Fruit fly (Drosophila melanogaster): ENCODE results near the gene sov.
A peak's percentile ranks its signal among the peaks of the same experiment; 100 is the strongest.

sov gene

dm6 chrX:6770924-6771323, 14.8 kb downstream of the sov start, which contains the start of gene Coq7 (continued):
- TF ChIP-seq Lim3 (GFP tag; IDR thresholded peaks at IDR 0.05), result peak; percentile 51; the same call in 1 of the 2 replicates
- TF ChIP-seq CG18476 (GFP tag; optimal IDR thresholded peaks at IDR 0.05), result peak; percentile 52
- 0 out of 3 replicates have a peak, but pooled peaks have one; percentile 10 for TF ChIP-seq z (GFP tag; IDR thresholded peaks at IDR 0.05)
- peak; percentile 87 for TF ChIP-seq chm (GFP tag; IDR thresholded peaks at IDR 0.05)
- peak; percentile 98 for TF ChIP-seq CG16813 (GFP tag; IDR thresholded peaks at IDR 0.05; ENCODE audit: partially characterized antibody)
- TF ChIP-seq ci (GFP tag; IDR thresholded peaks at IDR 0.05), result peak; percentile 95
- TF ChIP-seq Asciz (GFP tag; optimal IDR thresholded peaks at IDR 0.05), result peak; percentile 48
- peak; percentile 68; the same call in 1 of the 2 replicates for TF ChIP-seq bowl (GFP tag; IDR thresholded peaks at IDR 0.05)
- peak; percentile 92 for TF ChIP-seq CG6689 (GFP tag; IDR thresholded peaks at IDR 0.05)
- TF ChIP-seq amos (GFP tag; IDR thresholded peaks at IDR 0.05; ENCODE audit: partially characterized antibody), result peak; percentile 94
- no peak for TF ChIP-seq nerfin-1 (tag; optimal IDR thresholded peaks at IDR 0.05)
- no peak for TF ChIP-seq Sox100B (GFP tag; optimal IDR thresholded peaks at IDR 0.05)
- TF ChIP-seq H2.0 (GFP tag; IDR thresholded peaks at IDR 0.05), result peak; percentile 90
- TF ChIP-seq lola (GFP tag; optimal IDR thresholded peaks at IDR 0.05), result peak in 1 of 3 experiments; percentile 86
- no peak for TF ChIP-seq usp (GFP tag; optimal IDR thresholded peaks at IDR 0.05)
- peak; percentile 82 for TF ChIP-seq YL-1 (GFP tag; optimal IDR thresholded peaks at IDR 0.05)
- TF ChIP-seq CG4360 (GFP tag; IDR thresholded peaks at IDR 0.05), result peak; percentile 38; the same call in 1 of the 2 replicates
- TF ChIP-seq CG13296 (GFP tag; optimal IDR thresholded peaks at IDR 0.05), result no peak
- TF ChIP-seq kni (GFP tag; optimal IDR thresholded peaks at IDR 0.05), result no peak
- TF ChIP-seq Ssrp (tag; optimal IDR thresholded peaks at IDR 0.05), result peak; percentile 84
- peak; percentile 86 for TF ChIP-seq CG14667 (GFP tag; IDR thresholded peaks at IDR 0.05)
- no peak for TF ChIP-seq CG3838 (GFP tag; optimal IDR thresholded peaks at IDR 0.05)
- TF ChIP-seq NK7.1 (GFP tag; optimal IDR thresholded peaks at IDR 0.05), result peak; percentile 3
- no peak for TF ChIP-seq mirr (GFP tag; optimal IDR thresholded peaks at IDR 0.05)
- TF ChIP-seq CG6813 (GFP tag; optimal IDR thresholded peaks at IDR 0.05), result peak; percentile 62
- TF ChIP-seq Pdp1 (GFP tag; optimal IDR thresholded peaks at IDR 0.05), result peak in 1 of 2 experiments; percentile 70
- no peak for TF ChIP-seq luna (GFP tag; optimal IDR thresholded peaks at IDR 0.05)
- TF ChIP-seq CG15269 (tag; optimal IDR thresholded peaks at IDR 0.05), result no peak
- TF ChIP-seq Bteb2 (GFP tag; optimal IDR thresholded peaks at IDR 0.05), result peak; percentile 20
- peak; percentile 90 for TF ChIP-seq ranshi (GFP tag; IDR thresholded peaks at IDR 0.05)
- no peak for TF ChIP-seq p53 (GFP tag; optimal IDR thresholded peaks at IDR 0.05)
- TF ChIP-seq sug (tag; optimal IDR thresholded peaks at IDR 0.05), result no peak
- TF ChIP-seq CG13624 (GFP tag; optimal IDR thresholded peaks at IDR 0.05), result peak; percentile 62
- peak; percentile 64 for TF ChIP-seq ham (GFP tag; IDR thresholded peaks at IDR 0.05)
- peak; percentile 67; the same call in 1 of the 2 replicates for TF ChIP-seq sim (GFP tag; IDR thresholded peaks at IDR 0.05)
- TF ChIP-seq Kr (GFP tag; optimal IDR thresholded peaks at IDR 0.05), result no peak
- TF ChIP-seq CG9876 (GFP tag; optimal IDR thresholded peaks at IDR 0.05), result no peak
- TF ChIP-seq pho (GFP tag; optimal IDR thresholded peaks at IDR 0.05), result peak; percentile 58
- TF ChIP-seq Mad (GFP tag; optimal IDR thresholded peaks at IDR 0.05), result peak; percentile 76
- peak; percentile 83 for TF ChIP-seq sens-2 (GFP tag; IDR thresholded peaks at IDR 0.05)
- no peak for TF ChIP-seq CG11723 (GFP tag; optimal IDR thresholded peaks at IDR 0.05)
- TF ChIP-seq crol (GFP tag; IDR thresholded peaks at IDR 0.05), result peak; percentile 35; the same call in 1 of the 2 replicates
- peak; percentile 83 for TF ChIP-seq caup (GFP tag; optimal IDR thresholded peaks at IDR 0.05; ENCODE audit: severe bottlenecking)
- peak; percentile 59 for TF ChIP-seq CG5180 (GFP tag; optimal IDR thresholded peaks at IDR 0.05)
- peak; percentile 91 for TF ChIP-seq CG4404 (GFP tag; IDR thresholded peaks at IDR 0.05)
- TF ChIP-seq CG17912 (GFP tag; optimal IDR thresholded peaks at IDR 0.05), result peak; percentile 65
- peak; percentile 75 for TF ChIP-seq CG15479 (GFP tag; optimal IDR thresholded peaks at IDR 0.05)
- TF ChIP-seq phol (tag; optimal IDR thresholded peaks at IDR 0.05), result peak; percentile 89
- no peak; the same call in 2 of the 3 replicates for TF ChIP-seq CG17361 (GFP tag; IDR thresholded peaks at IDR 0.05)
- TF ChIP-seq CG12659 (GFP tag; optimal IDR thresholded peaks at IDR 0.05), result peak; percentile 89
